Fruit fly (Drosophila melanogaster) whole organism, wandering third instar larva: ENCODE results near the gene CG13895.

Source experiments
- CG32264 ChIP-seq: fragments of 200-800 bp; sonication (Bioruptor generic); optimal IDR thresholded peaks from 2 replicates; lab custom pipeline; 2016; ENCODE audit warnings: missing biosample characterization, missing genetic modification characterization
- CG9705 ChIP-seq: fragments of 200-800 bp; sonication (Bioruptor generic); optimal IDR thresholded peaks from 2 replicates; lab custom pipeline; 2018; ENCODE audit warnings: missing biosample characterization, mild to moderate bottlenecking, missing genetic modification characterization
- CrebA ChIP-seq: fragments of 200-800 bp; sonication (Bioruptor generic); optimal IDR thresholded peaks from 2 replicates; lab custom pipeline; 2016; ENCODE audit warnings: missing biosample characterization, mild to moderate bottlenecking, missing genetic modification characterization, borderline replicate concordance
- Dif ChIP-seq: fragments of 200-275, 200-300 bp; sonication (Bioruptor generic); optimal IDR thresholded peaks from 2 replicates; lab custom pipeline; 2018; ENCODE audit warnings: missing biosample characterization, missing genetic modification characterization; ENCODE audit not compliant: partially characterized antibody
- HLH106 ChIP-seq: fragments of 200-800 bp; optimal IDR thresholded peaks from 3 replicates; lab custom pipeline; 2019; ENCODE audit warnings: missing biosample characterization, mild to moderate bottlenecking, missing genetic modification characterization, moderate library complexity
- Hnf4 ChIP-seq: fragments of 200-800 bp; sonication (Bioruptor generic); optimal IDR thresholded peaks from 2 replicates; lab custom pipeline; 2016; ENCODE audit warnings: missing biosample characterization, mild to moderate bottlenecking, missing genetic modification characterization
- Hr78 ChIP-seq: fragments of >200 bp; optimal IDR thresholded peaks from 2 replicates; lab custom pipeline; 2017; ENCODE audit warnings: missing biosample characterization, missing genetic modification characterization
- Hr83 ChIP-seq: fragments of 200-300 bp; sonication (Bioruptor generic); optimal IDR thresholded peaks from 2 replicates; lab custom pipeline; 2016; ENCODE audit warnings: missing biosample characterization, mild to moderate bottlenecking, missing genetic modification characterization, moderate library complexity; ENCODE audit not compliant: poor library complexity, severe bottlenecking
- Jra ChIP-seq: sonication (Bioruptor generic); optimal IDR thresholded peaks from 2 replicates; lab custom pipeline; 2016; ENCODE audit warnings: missing biosample characterization, missing genetic modification characterization
- Myc ChIP-seq: fragments of >200 bp; optimal IDR thresholded peaks from 2 replicates; lab custom pipeline; 2017
- N ChIP-seq: fragments of >200 bp; optimal IDR thresholded peaks from 2 replicates; lab custom pipeline; 2018; ENCODE audit warnings: missing biosample characterization, missing external identifiers, missing genetic modification characterization
- OdsH ChIP-seq: fragments of 200-800 bp; sonication (Bioruptor generic); optimal IDR thresholded peaks from 2 replicates; lab custom pipeline; 2016; ENCODE audit warnings: missing biosample characterization, mild to moderate bottlenecking, missing genetic modification characterization
- Rel ChIP-seq, 2 experiments: fragments of 200-800 bp; sonication (Bioruptor generic) in 1 of 2; optimal IDR thresholded peaks; 2 replicates in 1 of 2; 3 replicates in 1 of 2; lab custom pipeline; 2016 to 2019; ENCODE audit warnings: mild to moderate bottlenecking in 2 of 2, missing biosample characterization in 2 of 2, missing genetic modification characterization in 2 of 2, moderate library complexity in 1 of 2
- Sp1 ChIP-seq: fragments of 200-800 bp; sonication (Bioruptor generic); optimal IDR thresholded peaks from 3 replicates; lab custom pipeline; 2019; ENCODE audit warnings: missing biosample characterization, mild to moderate bottlenecking, missing genetic modification characterization, moderate library complexity
- br ChIP-seq: fragments of 200-800 bp; sonication (Bioruptor generic); optimal IDR thresholded peaks from 2 replicates; lab custom pipeline; 2016; ENCODE audit warnings: missing biosample characterization, missing genetic modification characterization
- brk ChIP-seq: fragments of 200-800 bp; sonication (Bioruptor generic); optimal IDR thresholded peaks from 2 replicates; lab custom pipeline; 2016; ENCODE audit warnings: missing biosample characterization, mild to moderate bottlenecking, missing genetic modification characterization
- dl ChIP-seq, 2 experiments: fragments of 175-275, 200-275 bp in 1 of 2; fragments of 200-275 bp in 1 of 2; sonication (Bioruptor generic); optimal IDR thresholded peaks; lab custom pipeline; 2018; ENCODE audit warnings: mild to moderate bottlenecking in 2 of 2, missing biosample characterization in 2 of 2, missing genetic modification characterization in 2 of 2, moderate library complexity in 2 of 2; ENCODE audit not compliant: partially characterized antibody in 2 of 2, insufficient read depth in 1 of 2
- dmrt93B ChIP-seq: fragments of 200-800 bp; sonication (Bioruptor generic); optimal IDR thresholded peaks from 2 replicates; lab custom pipeline; 2018; ENCODE audit warnings: missing biosample characterization, mild to moderate bottlenecking, missing genetic modification characterization
- dsf ChIP-seq: sonication (Bioruptor generic); optimal IDR thresholded peaks from 2 replicates; lab custom pipeline; 2016; ENCODE audit warnings: missing biosample characterization, missing genetic modification characterization, borderline replicate concordance
- ey ChIP-seq: fragments of 200-800 bp; sonication (Bioruptor generic); optimal IDR thresholded peaks from 2 replicates; lab custom pipeline; 2016; ENCODE audit warnings: missing biosample characterization, missing genetic modification characterization
- foxo ChIP-seq, 2 experiments: fragments of 200-800 bp; sonication (Bioruptor generic); optimal IDR thresholded peaks; 2 replicates in 1 of 2; 3 replicates in 1 of 2; lab custom pipeline; 2016 to 2017; ENCODE audit warnings: missing biosample characterization in 2 of 2, missing genetic modification characterization in 2 of 2
- fru ChIP-seq: fragments of 200-800 bp; sonication (Bioruptor generic); optimal IDR thresholded peaks from 3 replicates; lab custom pipeline; 2016; ENCODE audit warnings: missing biosample characterization, mild to moderate bottlenecking, missing genetic modification characterization
- h ChIP-seq: fragments of 200-800 bp; sonication (Bioruptor generic); optimal IDR thresholded peaks from 3 replicates; lab custom pipeline; 2016; ENCODE audit warnings: missing biosample characterization, mild to moderate bottlenecking, missing genetic modification characterization
- jim ChIP-seq: fragments of 175-275, 200-325 bp; sonication (Bioruptor generic); optimal IDR thresholded peaks from 2 replicates; lab custom pipeline; 2016; ENCODE audit warnings: missing biosample characterization, mild to moderate bottlenecking, missing genetic modification characterization
- lola ChIP-seq: fragments of >200 bp; optimal IDR thresholded peaks from 2 replicates; lab custom pipeline; 2017; ENCODE audit warnings: missing biosample characterization, missing genetic modification characterization
- pan ChIP-seq: fragments of >200 bp; optimal IDR thresholded peaks from 2 replicates; lab custom pipeline; 2017
- psq ChIP-seq: fragments of 200-800 bp; sonication (Bioruptor generic); optimal IDR thresholded peaks from 3 replicates; lab custom pipeline; 2017; ENCODE audit warnings: missing biosample characterization, mild to moderate bottlenecking, missing genetic modification characterization, moderate library complexity
- rgr ChIP-seq: fragments of 200-800 bp; sonication (Bioruptor generic); optimal IDR thresholded peaks from 3 replicates; lab custom pipeline; 2016; ENCODE audit warnings: missing biosample characterization, mild to moderate bottlenecking, missing genetic modification characterization
- sage ChIP-seq: fragments of 200-800 bp; sonication (Bioruptor generic); optimal IDR thresholded peaks from 2 replicates; lab custom pipeline; 2016; ENCODE audit warnings: missing biosample characterization, mild to moderate bottlenecking, missing genetic modification characterization
- sv ChIP-seq: fragments of 200-800 bp; sonication (Bioruptor generic); optimal IDR thresholded peaks from 3 replicates; lab custom pipeline; 2016; ENCODE audit warnings: missing biosample characterization, missing genetic modification characterization
- tai ChIP-seq: sonication (Bioruptor generic); optimal IDR thresholded peaks from 2 replicates; lab custom pipeline; 2016; ENCODE audit warnings: missing biosample characterization, missing genetic modification characterization
- usp ChIP-seq: fragments of >200 bp; optimal IDR thresholded peaks from 2 replicates; lab custom pipeline; 2017; ENCODE audit warnings: missing biosample characterization, missing genetic modification characterization
- woc ChIP-seq: sonication (Bioruptor generic); optimal IDR thresholded peaks from 2 replicates; lab custom pipeline; 2016; ENCODE audit warnings: missing biosample characterization, mild to moderate bottlenecking, missing genetic modification characterization

Gene CG13895

dm6 chr3L:698748-699367 is 9.1 kb downstream of the CG13895 start, which contains the start of gene CG13894:
Gene CG13894 (minus strand): TSS chr3L:699144.
- TF ChIP-seq Sp1 (no peak), fru (no peak), dmrt93B (GFP tag; lab: Kevin White, UChicago) (no peak)

dm6 chr3L:697724-698123 is 10.3 kb downstream of the CG13895 start:
- TF ChIP-seq OdsH (no peak), CrebA (GFP tag; lab: Kevin White, UChicago) (no peak), Sp1 (no peak), Dif (GFP tag; lab: Kevin White, UChicago) (no peak), fru (no peak), dsf (GFP tag; lab: Kevin White, UChicago) (no peak), Hr78 (no peak), Jra (GFP tag; lab: Kevin White, UChicago) (no peak), N (GFP tag; lab: Kevin White, UChicago) (no peak), lola (GFP tag; lab: Kevin White, UChicago) (no peak), CG32264 (no peak), brk (GFP tag; lab: Kevin White, UChicago) (no peak)

- TF ChIP-seq Rel (GFP tag; optimal IDR thresholded peaks at IDR 0.05; lab: Kevin White, UChicago) (no peak), Rel (tag; optimal IDR thresholded peaks at IDR 0.05; lab: Kevin White, UChicago) (peak; percentile 86), CrebA (GFP tag; lab: Kevin White, UChicago) (no peak)
Measured at dm6 chr3L:697055-697427, 11.0 kb downstream of the CG13895 start.

dm6 chr3L:696404-697054 is 11.5 kb downstream of the CG13895 start:
- TF ChIP-seq Sp1 (peak; percentile 88), Hr78 (no peak), lola (GFP tag; lab: Kevin White, UChicago) (no peak), foxo (GFP tag; optimal IDR thresholded peaks at IDR 0.05; lab: Kevin White, UChicago) (peak in 1 of 2 experiments; percentile 88), psq (GFP tag; lab: Kevin White, UChicago) (peak; percentile 82), N (GFP tag; lab: Kevin White, UChicago) (no peak), ey (GFP tag; lab: Kevin White, UChicago) (peak; percentile 71), OdsH (peak; percentile 84), br (GFP tag; lab: Kevin White, UChicago) (peak; percentile 67), sv (GFP tag; lab: Kevin White, UChicago) (peak; percentile 86), usp (no peak), CG9705 (GFP tag; lab: Kevin White, UChicago) (peak; percentile 67), dmrt93B (GFP tag; lab: Kevin White, UChicago) (peak; percentile 83), Hr83 (GFP tag; lab: Kevin White, UChicago) (peak; percentile 16), woc (peak; percentile 65), Dif (GFP tag; lab: Kevin White, UChicago) (no peak), CG32264 (peak; percentile 56), fru (peak; percentile 79), HLH106 (peak; percentile 90), Myc (lab: Kevin White, UChicago) (no peak), pan (no peak), tai (GFP tag; lab: Kevin White, UChicago) (no peak), sage (GFP tag; lab: Kevin White, UChicago) (peak; percentile 78), rgr (GFP tag; lab: Kevin White, UChicago) (peak; percentile 85), CrebA (GFP tag; lab: Kevin White, UChicago) (no peak), Hnf4 (GFP tag; lab: Kevin White, UChicago) (no peak), jim (no peak), Rel (GFP tag; optimal IDR thresholded peaks at IDR 0.05; lab: Kevin White, UChicago) (peak; percentile 82), Rel (tag; optimal IDR thresholded peaks at IDR 0.05; lab: Kevin White, UChicago) (no peak), dl (GFP tag; optimal IDR thresholded peaks at IDR 0.05; lab: Kevin White, UChicago; ENCODE audit: insufficient read depth in 1 of 2, partially characterized antibody in 2 of 2) (no peak), dsf (GFP tag; lab: Kevin White, UChicago) (peak; percentile 9), h (GFP tag; lab: Kevin White, UChicago) (peak; percentile 92), brk (GFP tag; lab: Kevin White, UChicago) (no peak), Jra (GFP tag; lab: Kevin White, UChicago) (peak; percentile 37)
